Fruit fly (Drosophila melanogaster): ENCODE results near the gene CG7655.

Gene CG7655

DNA sequence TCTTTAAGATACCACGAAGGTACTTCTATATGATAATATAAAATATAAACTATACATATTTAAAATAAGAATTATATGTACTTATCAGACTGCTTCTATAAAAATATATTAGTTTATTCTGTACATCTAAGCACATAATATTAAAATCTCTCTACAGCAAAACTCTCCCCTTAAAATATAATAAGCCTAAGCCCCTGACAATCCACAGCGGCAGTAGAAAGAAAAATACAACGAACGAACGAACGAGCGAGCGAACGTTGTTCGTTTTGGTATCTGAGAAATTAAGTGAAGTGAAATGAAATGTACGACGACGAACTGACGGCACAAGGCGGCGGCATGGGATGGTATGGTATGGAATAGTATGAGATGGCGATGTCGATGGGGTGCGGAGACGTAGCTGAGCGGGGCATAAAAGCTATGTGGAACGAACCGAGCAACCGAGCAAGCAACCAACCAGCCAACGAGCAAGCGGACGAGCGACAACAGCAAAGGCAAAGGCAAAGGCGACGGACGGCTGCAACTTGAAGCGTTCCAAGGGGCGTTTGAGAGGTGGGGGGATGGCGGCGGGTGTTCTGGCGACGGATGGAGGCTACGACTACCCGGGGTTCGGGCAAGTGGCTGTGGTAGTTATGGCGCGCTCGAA, 18.1 kb downstream of the CG7655 start (continued):
- TF ChIP-seq CG8924 (tag; optimal IDR thresholded peaks at IDR 0.05) (peak; percentile 100), Doc2 (GFP tag; IDR thresholded peaks at IDR 0.05) (peak; percentile 85), CG14050 (GFP tag; IDR thresholded peaks at IDR 0.05) (peak; percentile 97), B-H2 (GFP tag; optimal IDR thresholded peaks at IDR 0.05) (peak; percentile 99), stc (GFP tag; IDR thresholded peaks at IDR 0.05) (peak; percentile 99), CG7786 (GFP tag; optimal IDR thresholded peaks at IDR 0.05) (peak; percentile 70), CG18262 (tag; optimal IDR thresholded peaks at IDR 0.05) (peak; percentile 99), sim (GFP tag; IDR thresholded peaks at IDR 0.05) (peak; percentile 94), CG9215 (GFP tag; IDR thresholded peaks at IDR 0.05) (peak; percentile 98), CG13624 (GFP tag; optimal IDR thresholded peaks at IDR 0.05) (peak; percentile 53), CG12659 (GFP tag; optimal IDR thresholded peaks at IDR 0.05) (peak; percentile 99), jigr1 (GFP tag; IDR thresholded peaks at IDR 0.05) (peak; percentile 97), zfh1 (GFP tag; IDR thresholded peaks at IDR 0.05) (peak; percentile 95), cato (GFP tag; optimal IDR thresholded peaks at IDR 0.05; ENCODE audit: borderline replicate concordance) (peak; percentile 93), CG10321 (GFP tag; IDR thresholded peaks at IDR 0.05) (peak; percentile 83), sc (optimal IDR thresholded peaks at IDR 0.05) (no peak), sc (GFP tag; optimal IDR thresholded peaks at IDR 0.05) (peak; percentile 96), gcm2 (GFP tag; optimal IDR thresholded peaks at IDR 0.05) (peak; percentile 23), dimm (GFP tag; IDR thresholded peaks at IDR 0.05) (peak; percentile 88), Camta (GFP tag; optimal IDR thresholded peaks at IDR 0.05) (peak; percentile 28), slp2 (GFP tag; optimal IDR thresholded peaks at IDR 0.05) (peak; percentile 80), CG17186 (GFP tag; optimal IDR thresholded peaks at IDR 0.05) (peak; percentile 63), CG3726 (GFP tag; IDR thresholded peaks at IDR 0.05) (peak; percentile 97), bbx (GFP tag; IDR thresholded peaks at IDR 0.05; ENCODE audit: partially characterized antibody) (0 out of 2 replicates have a peak, but pooled peaks have one; percentile 13), CG4424 (GFP tag; optimal IDR thresholded peaks at IDR 0.05) (peak; percentile 97), ro (GFP tag; IDR thresholded peaks at IDR 0.05) (peak; percentile 95), CG2889 (GFP tag; IDR thresholded peaks at IDR 0.05) (peak; percentile 97), CG7556 (GFP tag; optimal IDR thresholded peaks at IDR 0.05) (peak; percentile 100), CG10543 (GFP tag; optimal IDR thresholded peaks at IDR 0.05) (peak; percentile 100), ap (GFP tag; IDR thresholded peaks at IDR 0.05) (peak; percentile 97), CG5245 (GFP tag; optimal IDR thresholded peaks at IDR 0.05) (peak; percentile 90), Tbp (GFP tag; optimal IDR thresholded peaks at IDR 0.05) (no peak), Doc3 (GFP tag; IDR thresholded peaks at IDR 0.05; ENCODE audit: partially characterized antibody) (no peak), CG33557 (GFP tag; optimal IDR thresholded peaks at IDR 0.05) (peak; percentile 94), nmo (GFP tag; optimal IDR thresholded peaks at IDR 0.05) (peak; percentile 99), Nf-YA (GFP tag; IDR thresholded peaks at IDR 0.05) (peak; percentile 95), tgo (GFP tag; IDR thresholded peaks at IDR 0.05) (peak; percentile 99), Taf1 (GFP tag; IDR thresholded peaks at IDR 0.05) (peak; percentile 96), croc (GFP tag; conservative IDR thresholded peaks at IDR 0.05) (peak; percentile 96), cas (GFP tag; IDR thresholded peaks at IDR 0.05) (peak; percentile 95), CG14965 (GFP tag; optimal IDR thresholded peaks at IDR 0.05; ENCODE audit: borderline replicate concordance) (no peak), scrt (GFP tag; optimal IDR thresholded peaks at IDR 0.05) (peak; percentile 97), CG4404 (GFP tag; IDR thresholded peaks at IDR 0.05) (peak; percentile 96), tup (GFP tag; optimal IDR thresholded peaks at IDR 0.05) (peak; percentile 90), repo (GFP tag; optimal IDR thresholded peaks at IDR 0.05) (no peak), E2f1 (GFP tag; IDR thresholded peaks at IDR 0.05) (peak; percentile 99), CG17912 (GFP tag; optimal IDR thresholded peaks at IDR 0.05) (peak; percentile 93), CG15011 (GFP tag; optimal IDR thresholded peaks at IDR 0.05) (peak; percentile 93), CG2202 (tag; optimal IDR thresholded peaks at IDR 0.05) (peak; percentile 97), Bteb2 (GFP tag; optimal IDR thresholded peaks at IDR 0.05) (peak; percentile 79), Hand (GFP tag; optimal IDR thresholded peaks at IDR 0.05) (peak; percentile 99)
